Worm (Caenorhabditis elegans) whole organism, midembryonic: ENCODE data around the gene ZK355.2.

Source experiments
- flt-1 ChIP-seq: fragments of 200-800 bp; sonication (Bioruptor generic); IDR thresholded peaks from 2 replicates; pipeline ENCODE4 v1.3.6; 2022; ENCODE audit warnings: missing genetic modification characterization, missing compliant biosample characterization
- med-1 ChIP-seq: sonication (generic microtip); optimal IDR thresholded peaks from 2 replicates; lab custom pipeline; 2017; ENCODE audit warnings: missing genetic modification characterization, mild to moderate bottlenecking, missing compliant biosample characterization, antibody characterized with exemption, missing genetic modification reagents; ENCODE audit not compliant: insufficient read depth
- ref-1 ChIP-seq: fragments of 200-800 bp; sonication (Bioruptor generic); conservative IDR thresholded peaks from 2 replicates; pipeline ENCODE4 v1.3.6; 2022; ENCODE audit warnings: missing genetic modification reagents, missing genetic modification characterization, missing compliant biosample characterization
- ztf-23 ChIP-seq: fragments of 200-800 bp; sonication (Bioruptor generic); IDR thresholded peaks from 2 replicates; pipeline ENCODE4 v1.3.6; 2022; ENCODE audit warnings: missing genetic modification reagents, missing genetic modification characterization, missing compliant biosample characterization

DNA sequence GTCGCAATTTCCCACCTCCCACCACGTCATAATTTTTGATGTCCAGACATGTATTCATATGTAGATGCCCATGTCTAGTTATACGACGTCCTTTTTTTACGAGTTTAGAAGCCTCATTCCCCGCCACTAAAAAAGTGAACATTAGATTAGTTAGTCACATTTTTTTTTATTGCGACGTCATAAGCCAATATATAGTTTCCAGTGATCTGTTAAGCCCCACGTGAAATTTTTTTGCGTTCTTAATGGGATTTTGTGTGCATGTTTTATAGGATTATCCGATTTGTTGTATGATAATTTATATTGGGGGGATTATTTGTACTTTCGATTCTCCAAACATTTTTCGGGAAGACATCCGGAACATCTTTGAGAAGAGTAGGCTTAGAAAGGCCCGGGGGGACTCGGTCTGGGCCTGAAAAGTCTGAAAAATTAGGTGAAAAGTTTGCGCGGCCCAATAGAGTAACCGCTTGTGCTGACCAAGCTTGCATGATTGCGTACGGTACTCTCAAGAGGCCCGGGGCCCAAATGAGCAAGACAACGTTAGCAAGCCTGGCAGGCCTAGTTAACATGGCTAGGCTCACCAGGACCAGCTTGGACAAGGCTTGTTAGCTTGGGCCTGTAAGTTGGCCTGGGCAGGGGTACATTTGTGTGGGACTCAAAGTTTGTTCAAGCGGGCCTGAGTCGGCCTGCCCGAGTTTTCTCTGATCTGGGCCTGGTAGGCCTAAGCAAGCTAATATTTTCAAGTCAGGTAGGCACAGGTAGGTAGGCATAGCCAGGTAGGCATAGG is 41.7 kb downstream of the ZK355.2 start:
- TF ChIP-seq med-1 (GFP tag; lab: Kevin White, UChicago) (no peak), flt-1 (no peak), ref-1 (GFP tag; lab: Robert Waterston, UW) (no peak), ztf-23 (GFP tag; lab: Robert Waterston, UW) (no peak)
